Fruit fly (Drosophila melanogaster) Kc167 (cell line): ENCODE data around the gene Fibp.

Experiments used
- Sin3A ChIP-seq: fragments of >200 bp; optimal IDR thresholded peaks from 2 replicates; lab custom pipeline; 2018; ENCODE audit warnings: missing external identifiers
- h ChIP-seq: fragments of >200 bp; optimal IDR thresholded peaks from 3 replicates; lab custom pipeline; 2018; ENCODE audit warnings: missing external identifiers
- insv ChIP-seq: fragments of >200 bp; optimal IDR thresholded peaks from 3 replicates; lab custom pipeline; 2018; ENCODE audit warnings: missing external identifiers
- psq ChIP-seq: fragments of >200 bp; optimal IDR thresholded peaks from 2 replicates; lab custom pipeline; 2017; ENCODE audit warnings: missing external identifiers
- ttk ChIP-seq: sonication (Bioruptor generic); optimal IDR thresholded peaks from 2 replicates; lab custom pipeline; 2017; ENCODE audit warnings: missing external identifiers

- TF ChIP-seq psq (lab: Kevin White, UChicago) (no peak), ttk (lab: Kevin White, UChicago) (no peak), insv (lab: Kevin White, UChicago) (no peak), h (lab: Kevin White, UChicago) (no peak), Sin3A (lab: Kevin White, UChicago) (no peak)
These were observed 11.9 kb downstream of the Fibp start, which contains the start of gene CG34116 for dm6 chr3L:19805895-19806294.
